Fruit fly (Drosophila melanogaster) Kc167 (cell line): ENCODE measurements around the gene EAChm.

ENCODE experiments used
- Sin3A ChIP-seq: fragments of >200 bp; optimal IDR thresholded peaks from 2 replicates; lab custom pipeline; 2018; ENCODE audit warnings: missing external identifiers
- psq ChIP-seq: fragments of >200 bp; optimal IDR thresholded peaks from 2 replicates; lab custom pipeline; 2017; ENCODE audit warnings: missing external identifiers

DNA sequence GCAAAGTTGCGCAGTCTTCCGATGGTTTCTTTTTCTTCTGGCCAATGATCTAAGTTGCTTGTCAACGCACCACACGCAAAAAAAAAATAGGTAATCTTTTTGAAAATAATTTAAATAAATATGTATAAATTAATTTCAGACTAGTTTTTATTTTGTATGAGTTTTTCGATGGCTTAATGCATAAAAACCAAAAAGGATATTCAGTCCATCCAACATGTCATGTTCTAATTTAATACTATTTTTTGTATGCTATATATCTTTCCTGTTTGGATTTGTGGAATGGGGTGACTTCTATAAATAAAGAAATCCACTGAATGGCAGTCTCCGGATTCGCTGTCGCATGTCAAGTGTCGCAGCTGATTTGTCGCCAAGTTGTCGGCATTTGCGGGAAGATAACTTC, 44.9 kb upstream of the EAChm start:
- TF ChIP-seq Sin3A (lab: Kevin White, UChicago) (no peak), psq (lab: Kevin White, UChicago) (no peak)
